Worm (Caenorhabditis elegans) whole organism, L4/young adult: ENCODE measurements around the gene F42G4.6.
"Not testable (repeated sequence)": the region's sequence is repeated elsewhere in the genome, so short reads cannot be mapped to it uniquely, and the experiment has no call there.

Experiments used
- W03F9.2 ChIP-seq: fragments of 150-350 bp; optimal IDR thresholded peaks from 2 replicates; lab custom pipeline; 2014; ENCODE audit warnings: missing biosample characterization, missing genetic modification characterization
- dao-5 ChIP-seq: sonication (generic microtip); optimal IDR thresholded peaks from 2 replicates; lab custom pipeline; 2016; ENCODE audit warnings: missing genotype, missing genetic modification characterization, moderate library complexity, missing compliant biosample characterization
- him-1 ChIP-seq: sonication (generic microtip); optimal IDR thresholded peaks from 2 replicates; lab custom pipeline; 2016; ENCODE audit warnings: missing genotype, missing genetic modification reagents, missing genetic modification characterization, missing compliant biosample characterization

The F42G4.6 gene

ce11 chrII:13065251-13065650, 13.9 kb upstream of the F42G4.6 start:
- TF ChIP-seq dao-5 (tag; lab: Kevin White, UChicago) = no peak
- TF ChIP-seq W03F9.2 (tag; lab: Kevin White, UChicago) = no peak
- no peak for TF ChIP-seq him-1 (tag; lab: Kevin White, UChicago)

- TF ChIP-seq dao-5 (tag; lab: Kevin White, UChicago) (no peak), W03F9.2 (tag; lab: Kevin White, UChicago) (no peak), him-1 (tag; lab: Kevin White, UChicago) (no peak)
Observed at ce11 chrII:13066777-13067290, 12.3 kb upstream of the F42G4.6 start.

- TF ChIP-seq W03F9.2 (tag; lab: Kevin White, UChicago) = no peak
- no peak for TF ChIP-seq dao-5 (tag; lab: Kevin White, UChicago)
- TF ChIP-seq him-1 (tag; lab: Kevin White, UChicago) = no peak
Observed at ce11 chrII:13073102-13073501, 6.1 kb upstream of the F42G4.6 start, which contains the start of gene F42G4.5. TSS of gene F42G4.5 (plus strand) at chrII:13073480.

ce11 chrII:13073742-13074141, 5.4 kb upstream of the F42G4.6 start:
- no peak for TF ChIP-seq W03F9.2 (tag; lab: Kevin White, UChicago)
- no peak for TF ChIP-seq him-1 (tag; lab: Kevin White, UChicago)
- TF ChIP-seq dao-5 (tag; lab: Kevin White, UChicago) = no peak

ce11 chrII:13076301-13076916, 2.8 kb upstream of the F42G4.6 start:
- TF ChIP-seq him-1 (tag; lab: Kevin White, UChicago) (no peak), dao-5 (tag; lab: Kevin White, UChicago) (no peak), W03F9.2 (tag; lab: Kevin White, UChicago) (no peak)

ce11 chrII:13077746-13078145, 1.4 kb upstream of the F42G4.6 start:
- no peak for TF ChIP-seq dao-5 (tag; lab: Kevin White, UChicago)
- no peak for TF ChIP-seq him-1 (tag; lab: Kevin White, UChicago)
- TF ChIP-seq W03F9.2 (tag; lab: Kevin White, UChicago) = no peak

- TF ChIP-seq W03F9.2, him-1, dao-5 (tag; lab: Kevin White, UChicago): not testable (repeated sequence)
Observed at ce11 chrII:13080607-13081006, 1.4 kb downstream of the F42G4.6 start, which contains the start of gene Y81G3A.2. TSS of gene Y81G3A.2 (plus strand) at chrII:13080907.

- TF ChIP-seq dao-5, him-1, W03F9.2 (tag; lab: Kevin White, UChicago): not testable (repeated sequence)
Observed at ce11 chrII:13082403-13082802, 3.2 kb downstream of the F42G4.6 start, which contains the start of gene Y81G3A.6. TSS of gene Y81G3A.6 (minus strand) at chrII:13082503.

- TF ChIP-seq W03F9.2 (tag; lab: Kevin White, UChicago) = no peak
- no peak for TF ChIP-seq dao-5 (tag; lab: Kevin White, UChicago)
- no peak for TF ChIP-seq him-1 (tag; lab: Kevin White, UChicago)
Observed at ce11 chrII:13083752-13084214, 4.6 kb downstream of the F42G4.6 start, which contains the start of the genes Y81G3A.1 and gcn-2. TSS of gene Y81G3A.1 (minus strand) at chrII:13083926. TSS of gene gcn-2 (plus strand) at chrII:13084164.

DNA sequence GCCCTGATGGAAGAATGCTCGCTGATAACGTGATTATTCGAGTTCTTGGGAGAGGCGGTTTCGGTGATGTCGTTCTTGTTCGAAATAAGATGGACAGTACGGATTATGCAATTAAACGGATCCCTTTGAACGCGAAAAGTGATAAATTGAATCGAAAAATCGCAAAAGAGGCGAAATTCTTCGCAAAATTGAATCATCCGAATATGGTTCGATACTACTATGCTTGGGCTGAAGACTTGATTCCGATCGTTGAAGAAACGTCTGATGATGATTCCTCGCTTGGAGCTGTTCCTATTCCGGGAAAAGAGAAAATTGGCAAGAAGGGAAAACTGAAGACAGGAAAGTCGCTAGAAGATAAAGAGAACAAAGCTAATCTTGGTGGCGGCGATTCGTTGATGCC, 6.8 kb downstream of the F42G4.6 start:
- TF ChIP-seq him-1 (tag; lab: Kevin White, UChicago) (no peak), dao-5 (tag; lab: Kevin White, UChicago) (no peak), W03F9.2 (tag; lab: Kevin White, UChicago) (no peak)

DNA sequence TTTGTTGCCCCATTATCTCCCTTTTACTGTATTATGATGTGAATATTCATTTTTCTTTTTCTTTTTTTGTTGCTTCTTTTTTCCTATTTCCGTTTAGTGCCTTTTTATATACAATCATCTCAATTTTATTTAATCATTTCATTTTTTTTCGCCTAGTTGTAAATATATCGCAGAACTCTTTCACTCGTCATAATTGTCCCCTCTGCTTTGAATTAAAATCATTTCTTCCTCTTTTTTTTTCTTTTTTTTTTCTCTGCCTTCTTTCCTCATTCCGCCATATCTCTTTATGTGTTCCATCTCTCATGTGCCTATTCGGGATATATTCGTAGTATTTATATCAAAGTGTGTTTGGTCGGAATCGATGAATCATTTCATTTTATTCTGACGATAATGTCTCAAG, 11.9 kb downstream of the F42G4.6 start, which contains the start of gene Y81G3A.4:
Y81G3A.4 (plus strand) TSS at position 301 of the 400 bp plus-strand sequence.
- TF ChIP-seq W03F9.2 (tag; lab: Kevin White, UChicago) (no peak), him-1 (tag; lab: Kevin White, UChicago) (no peak), dao-5 (tag; lab: Kevin White, UChicago) (no peak)

ce11 chrII:13091857-13092256, 12.7 kb downstream of the F42G4.6 start:
- TF ChIP-seq dao-5 (tag; lab: Kevin White, UChicago) = no peak
- no peak for TF ChIP-seq him-1 (tag; lab: Kevin White, UChicago)
- no peak for TF ChIP-seq W03F9.2 (tag; lab: Kevin White, UChicago)

DNA sequence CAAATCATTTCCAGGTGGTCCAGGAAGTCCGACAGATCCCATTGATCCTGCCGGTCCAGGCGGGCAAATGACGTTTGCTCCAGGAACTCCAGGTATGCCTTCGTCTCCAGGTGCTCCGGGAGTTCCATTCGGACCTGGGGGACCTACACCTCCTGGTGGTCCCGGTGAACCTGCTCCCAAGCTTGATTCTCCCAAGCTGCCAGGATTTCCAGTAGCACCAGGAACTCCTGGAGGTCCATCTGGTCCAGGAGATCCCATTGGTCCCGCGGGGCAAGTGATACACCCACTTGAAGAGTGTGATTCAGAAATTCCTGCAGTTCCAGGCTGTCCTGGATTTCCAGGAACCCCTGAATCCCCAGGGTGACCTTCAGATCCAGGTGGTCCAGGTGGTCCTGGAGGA, 17.2 kb downstream of the F42G4.6 start:
- TF ChIP-seq him-1 (tag; lab: Kevin White, UChicago) = no peak
- no peak for TF ChIP-seq W03F9.2 (tag; lab: Kevin White, UChicago)
- TF ChIP-seq dao-5 (tag; lab: Kevin White, UChicago) = no peak
